Worm (Caenorhabditis elegans) whole organism, L3 larva: ENCODE results near the gene F28H6.8.

ENCODE experiments used
- R02D3.7 ChIP-seq: fragments of 150-350 bp; optimal IDR thresholded peaks from 2 replicates; lab custom pipeline; 2014; ENCODE audit warnings: missing biosample characterization, missing genetic modification characterization
- ZK546.5 ChIP-seq: sonication (generic microtip); optimal IDR thresholded peaks from 2 replicates; lab custom pipeline; 2017; ENCODE audit warnings: missing biosample characterization, missing genetic modification characterization
- ama-1 ChIP-seq: fragments of 150-350 bp; optimal IDR thresholded peaks from 2 replicates; lab custom pipeline; 2018
- ceh-16 ChIP-seq: sonication (generic microtip); optimal IDR thresholded peaks from 2 replicates; lab custom pipeline; 2017; ENCODE audit warnings: missing biosample characterization, missing genetic modification characterization
- ceh-28 ChIP-seq: fragments of 150-350 bp; optimal IDR thresholded peaks from 2 replicates; lab custom pipeline; 2014; ENCODE audit warnings: missing biosample characterization, missing genetic modification reagents, missing genetic modification characterization
- ceh-9 ChIP-seq: sonication (generic microtip); optimal IDR thresholded peaks from 2 replicates; lab custom pipeline; 2018; ENCODE audit warnings: missing biosample characterization, missing genetic modification characterization
- daf-12 ChIP-seq: fragments of 150-350 bp; optimal IDR thresholded peaks from 2 replicates; lab custom pipeline; 2014; ENCODE audit warnings: missing biosample characterization, missing genetic modification reagents, missing genetic modification characterization
- elt-1 ChIP-seq: fragments of 150-350 bp; optimal IDR thresholded peaks from 2 replicates; lab custom pipeline; 2014; ENCODE audit warnings: missing biosample characterization, missing genetic modification characterization
- elt-2 ChIP-seq: sonication (generic microtip); optimal IDR thresholded peaks from 2 replicates; lab custom pipeline; 2016; ENCODE audit warnings: missing genetic modification reagents, mild to moderate bottlenecking, missing genetic modification characterization, missing compliant biosample characterization
- elt-3 ChIP-seq, 3 experiments: fragments of 150-350 bp in 1 of 3; sonication (generic microtip) in 2 of 3; optimal IDR thresholded peaks; 2 replicates in 2 of 3; 4 replicates in 1 of 3; lab custom pipeline; 2014 to 2017; ENCODE audit warnings: missing biosample characterization in 3 of 3, missing genetic modification characterization in 3 of 3
- fkh-10 ChIP-seq: sonication (generic microtip); optimal IDR thresholded peaks from 2 replicates; lab custom pipeline; 2017; ENCODE audit warnings: missing biosample characterization, missing genetic modification reagents, missing genetic modification characterization
- fkh-2 ChIP-seq: fragments of 150-350 bp; optimal IDR thresholded peaks from 2 replicates; lab custom pipeline; 2014; ENCODE audit warnings: missing biosample characterization, missing genetic modification reagents, missing genetic modification characterization
- fos-1 ChIP-seq: fragments of 150-350 bp; optimal IDR thresholded peaks from 2 replicates; lab custom pipeline; 2014; ENCODE audit warnings: missing biosample characterization, missing genetic modification characterization
- hmg-11 ChIP-seq: sonication (generic microtip); optimal IDR thresholded peaks from 2 replicates; lab custom pipeline; 2016; ENCODE audit warnings: missing genetic modification characterization, missing compliant biosample characterization
- jun-1 ChIP-seq: fragments of 150-350 bp; optimal IDR thresholded peaks from 2 replicates; lab custom pipeline; 2014; ENCODE audit warnings: missing biosample characterization, missing genetic modification reagents, missing genetic modification characterization
- lin-15B ChIP-seq: fragments of 150-350 bp; optimal IDR thresholded peaks from 2 replicates; lab custom pipeline; 2014; ENCODE audit warnings: missing biosample characterization, missing genetic modification characterization
- lin-39 ChIP-seq: fragments of 150-350 bp; optimal IDR thresholded peaks from 2 replicates; lab custom pipeline; 2018; ENCODE audit warnings: missing biosample characterization, missing genetic modification reagents, missing genetic modification characterization
- mml-1 ChIP-seq: fragments of 150-350 bp; sonication (generic microtip); optimal IDR thresholded peaks from 3 replicates; lab custom pipeline; 2014; ENCODE audit warnings: missing biosample characterization, missing genetic modification characterization
- nfya-1 ChIP-seq: sonication (generic microtip); optimal IDR thresholded peaks from 2 replicates; lab custom pipeline; 2017; ENCODE audit warnings: missing genetic modification characterization, mild to moderate bottlenecking, missing compliant biosample characterization, antibody characterized with exemption, moderate library complexity; ENCODE audit not compliant: insufficient read depth
- nhr-23 ChIP-seq: fragments of 150-350 bp; optimal IDR thresholded peaks from 2 replicates; lab custom pipeline; 2014; ENCODE audit warnings: missing biosample characterization, missing genetic modification reagents, missing genetic modification characterization
- nhr-237 ChIP-seq: fragments of 150-350 bp; optimal IDR thresholded peaks from 2 replicates; lab custom pipeline; 2014; ENCODE audit warnings: missing biosample characterization, missing genetic modification characterization
- nhr-28 ChIP-seq: fragments of 150-350 bp; optimal IDR thresholded peaks from 2 replicates; lab custom pipeline; 2014; ENCODE audit warnings: missing biosample characterization, missing genetic modification characterization
- nhr-43 ChIP-seq: sonication (generic microtip); optimal IDR thresholded peaks from 2 replicates; lab custom pipeline; 2016; ENCODE audit warnings: mild to moderate bottlenecking, missing genetic modification characterization, missing compliant biosample characterization; ENCODE audit not compliant: poor library complexity, severe bottlenecking
- nhr-67 ChIP-seq: fragments of 150-350 bp; optimal IDR thresholded peaks from 2 replicates; lab custom pipeline; 2014; ENCODE audit warnings: missing biosample characterization, missing genetic modification characterization
- nhr-76 ChIP-seq: fragments of 150-350 bp; sonication (generic microtip); optimal IDR thresholded peaks from 5 replicates; lab custom pipeline; 2014; ENCODE audit warnings: missing biosample characterization, missing genetic modification characterization
- nhr-77 ChIP-seq: fragments of 150-350 bp; optimal IDR thresholded peaks from 2 replicates; lab custom pipeline; 2014; ENCODE audit warnings: missing biosample characterization, missing genetic modification characterization
- pha-4 ChIP-seq: fragments of 150-350 bp; optimal IDR thresholded peaks from 2 replicates; lab custom pipeline; 2014; ENCODE audit warnings: missing biosample characterization, missing genetic modification reagents, missing genetic modification characterization
- pqm-1 ChIP-seq: fragments of 150-350 bp; optimal IDR thresholded peaks from 2 replicates; lab custom pipeline; 2017; ENCODE audit warnings: missing biosample characterization, missing genetic modification characterization, inconsistent platforms
- sea-2 ChIP-seq: fragments of 150-350 bp; sonication (generic microtip); optimal IDR thresholded peaks from 4 replicates; lab custom pipeline; 2014; ENCODE audit warnings: missing biosample characterization, missing genetic modification reagents, missing genetic modification characterization
- unc-62 ChIP-seq: fragments of 150-350 bp; sonication (generic microtip); optimal IDR thresholded peaks from 4 replicates; lab custom pipeline; 2014; ENCODE audit warnings: missing biosample characterization, missing genetic modification reagents, missing genetic modification characterization
- zag-1 ChIP-seq: fragments of 150-350 bp; optimal IDR thresholded peaks from 2 replicates; lab custom pipeline; 2014; ENCODE audit warnings: missing biosample characterization, missing genetic modification characterization
- ztf-11 ChIP-seq: fragments of 150-350 bp; optimal IDR thresholded peaks from 2 replicates; lab custom pipeline; 2014; ENCODE audit warnings: missing biosample characterization, missing genetic modification characterization
- ztf-4 ChIP-seq: fragments of 150-350 bp; optimal IDR thresholded peaks from 2 replicates; lab custom pipeline; 2014; ENCODE audit warnings: missing biosample characterization, missing genetic modification characterization

F28H6.8 gene

ce11 chrX:14145634-14146033 is 11.5 kb upstream of the F28H6.8 start:
- TF ChIP-seq lin-39 (tag; lab: Kevin White, UChicago): no peak
- TF ChIP-seq fos-1 (tag; lab: Kevin White, UChicago): no peak
- peak; percentile 57 for TF ChIP-seq pha-4 (tag; lab: Kevin White, UChicago)
- TF ChIP-seq fkh-2 (tag; lab: Kevin White, UChicago): no peak
- no peak for TF ChIP-seq jun-1 (tag; lab: Kevin White, UChicago)
- peak; percentile 1 for TF ChIP-seq elt-2
- TF ChIP-seq nhr-76 (tag; lab: Kevin White, UChicago): no peak
- TF ChIP-seq, all 47 proteins: peak for 2

ce11 chrX:14141896-14142392 is 7.8 kb upstream of the F28H6.8 start, which contains the start of gene ceh-89:
ceh-89 (plus strand) TSS chrX:14141946.
- TF ChIP-seq pqm-1 (tag; lab: Kevin White, UChicago): no peak
- no peak for TF ChIP-seq ztf-11
- TF ChIP-seq lin-15B (tag; lab: Kevin White, UChicago): no peak
- no peak for TF ChIP-seq nhr-43 (tag; lab: Kevin White, UChicago)
- no peak for TF ChIP-seq unc-62 (GFP tag; lab: Kevin White, UChicago)
- TF ChIP-seq nhr-76 (tag; lab: Kevin White, UChicago): no peak
- TF ChIP-seq nfya-1: no peak
- TF ChIP-seq nhr-28 (tag; lab: Kevin White, UChicago): no peak
- no peak for TF ChIP-seq elt-1 (tag; lab: Kevin White, UChicago)
- no peak for TF ChIP-seq hmg-11 (tag; lab: Kevin White, UChicago)
- no peak for TF ChIP-seq ceh-9 (tag; lab: Kevin White, UChicago)

ce11 chrX:14141344-14141841 is 7.2 kb upstream of the F28H6.8 start:
- TF ChIP-seq sea-2 (no peak), lin-15B (tag; lab: Kevin White, UChicago) (no peak), unc-62 (GFP tag; lab: Kevin White, UChicago) (no peak), hmg-11 (tag; lab: Kevin White, UChicago) (no peak), ztf-4 (tag; lab: Kevin White, UChicago) (no peak), ceh-16 (tag; lab: Kevin White, UChicago) (no peak), elt-1 (tag; lab: Kevin White, UChicago) (no peak), nfya-1 (no peak), fkh-10 (GFP tag; lab: Kevin White, UChicago) (no peak), elt-3 (tag; optimal IDR thresholded peaks at IDR 0.05; lab: Kevin White, UChicago) (no peak), nhr-67 (tag; lab: Kevin White, UChicago) (no peak), nhr-77 (tag; lab: Kevin White, UChicago) (no peak), ceh-28 (tag; lab: Kevin White, UChicago) (no peak), ZK546.5 (tag; lab: Kevin White, UChicago) (no peak), nhr-76 (tag; lab: Kevin White, UChicago) (no peak), ama-1 (lab: Kevin White, UChicago) (no peak), ceh-9 (tag; lab: Kevin White, UChicago) (no peak), mml-1 (tag; lab: Kevin White, UChicago) (no peak), ztf-11 (no peak)

- TF ChIP-seq pqm-1 (tag; lab: Kevin White, UChicago) (no peak), mml-1 (tag; lab: Kevin White, UChicago) (no peak), fkh-2 (tag; lab: Kevin White, UChicago) (no peak), nhr-77 (tag; lab: Kevin White, UChicago) (no peak), zag-1 (tag; lab: Kevin White, UChicago) (no peak), nfya-1 (no peak), R02D3.7 (tag; lab: Kevin White, UChicago) (no peak), ceh-16 (tag; lab: Kevin White, UChicago) (no peak), nhr-67 (tag; lab: Kevin White, UChicago) (no peak), sea-2 (no peak), nhr-23 (tag; lab: Kevin White, UChicago) (no peak), nhr-237 (no peak), daf-12 (no peak), fkh-10 (GFP tag; lab: Kevin White, UChicago) (no peak), unc-62 (GFP tag; lab: Kevin White, UChicago) (no peak), ztf-4 (tag; lab: Kevin White, UChicago) (no peak), elt-3 (tag; optimal IDR thresholded peaks at IDR 0.05; lab: Kevin White, UChicago) (no peak), pha-4 (tag; lab: Kevin White, UChicago) (no peak)
Measured at ce11 chrX:14140040-14140439, 5.9 kb upstream of the F28H6.8 start, which contains the start of gene nkat-1. nkat-1 (minus strand) TSS chrX:14140140.
